Fruit fly (Drosophila melanogaster) whole organism, adult: Measurements from ENCODE around the gene bcd.

Experiments used
- CG7045 ChIP-seq: fragments of 200-800 bp; sonication (Bioruptor generic); optimal IDR thresholded peaks from 2 replicates; lab custom pipeline; 2017; ENCODE audit warnings: missing biosample characterization, mild to moderate bottlenecking, missing genetic modification characterization
- Crg-1 ChIP-seq: fragments of 200-800 bp; sonication (Bioruptor generic); optimal IDR thresholded peaks from 2 replicates; lab custom pipeline; 2016; ENCODE audit warnings: missing biosample characterization, missing genetic modification characterization
- cnc ChIP-seq, 2 experiments: fragments of >200 bp; optimal IDR thresholded peaks; 2 replicates each; lab custom pipeline; 2017
- kay ChIP-seq: fragments of 200-800 bp; sonication (Bioruptor generic); peaks from one replicate; lab custom pipeline; 2016; ENCODE audit warnings: missing biosample characterization, missing genetic modification characterization, borderline replicate concordance
- ovo ChIP-seq: fragments of 200-800 bp; sonication (Bioruptor generic); optimal IDR thresholded peaks from 2 replicates; lab custom pipeline; 2016; ENCODE audit warnings: missing biosample characterization, missing genetic modification characterization

DNA sequence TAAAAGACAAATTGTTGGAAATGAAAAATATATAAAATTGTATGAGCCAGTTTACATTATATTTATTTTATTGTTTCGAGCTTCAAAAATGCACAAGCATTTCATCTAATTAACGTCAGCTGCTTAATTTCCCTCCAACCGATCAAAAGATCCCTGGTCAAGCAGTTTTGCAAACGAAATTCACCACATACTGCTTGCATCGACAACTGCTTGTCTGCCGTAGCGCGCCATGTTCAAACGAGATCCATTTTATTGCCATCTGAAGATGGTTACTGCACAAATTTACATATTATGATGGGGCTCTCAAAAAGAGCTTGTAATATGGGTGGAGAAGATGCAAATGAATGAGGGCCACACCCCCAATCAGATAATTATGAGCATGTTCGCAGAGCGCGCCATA is 9.0 kb upstream of the bcd start:
- TF ChIP-seq cnc (optimal IDR thresholded peaks at IDR 0.05; lab: Kevin White, UChicago) (no peak), CG7045 (GFP tag; lab: Kevin White, UChicago) (no peak), Crg-1 (GFP tag; lab: Kevin White, UChicago) (no peak), kay (GFP tag; lab: Kevin White, UChicago) (no peak), ovo (GFP tag; lab: Kevin White, UChicago) (no peak)
